Fruit fly (Drosophila melanogaster): ENCODE measurements around the gene Traf6.

Gene Traf6

dm6 chrX:8202724-8203362, 45.7 kb upstream of the Traf6 start:
- TF ChIP-seq Ets96B (tag; optimal IDR thresholded peaks at IDR 0.05) (peak; percentile 19), ss (GFP tag; optimal IDR thresholded peaks at IDR 0.05) (peak in 1 of 2 experiments; percentile 12), CG10669 (GFP tag; optimal IDR thresholded peaks at IDR 0.05) (peak; percentile 37), fd59A (GFP tag; optimal IDR thresholded peaks at IDR 0.05) (no peak), esn (GFP tag; optimal IDR thresholded peaks at IDR 0.05) (peak; percentile 24), cyc (GFP tag; optimal IDR thresholded peaks at IDR 0.05) (no peak), fkh (GFP tag; optimal IDR thresholded peaks at IDR 0.05) (no peak), pdm3 (GFP tag; optimal IDR thresholded peaks at IDR 0.05) (peak; percentile 44), CG3032 (tag; optimal IDR thresholded peaks at IDR 0.05) (no peak), acj6 (GFP tag; optimal IDR thresholded peaks at IDR 0.05) (peak; percentile 5), net (GFP tag; optimal IDR thresholded peaks at IDR 0.05) (peak; percentile 1), achi (GFP tag; optimal IDR thresholded peaks at IDR 0.05) (peak; percentile 18), CG3919 (GFP tag; optimal IDR thresholded peaks at IDR 0.05) (peak; percentile 35), CG31627 (GFP tag; optimal IDR thresholded peaks at IDR 0.05) (peak; percentile 24), Blimp-1 (GFP tag; optimal IDR thresholded peaks at IDR 0.05) (no peak), CG11294 (GFP tag; IDR thresholded peaks at IDR 0.05) (peak; percentile 47; the same call in 1 of the 2 replicates), lz (GFP tag; optimal IDR thresholded peaks at IDR 0.05) (peak; percentile 21), Gug (GFP tag; IDR thresholded peaks at IDR 0.05) (peak; percentile 39; the same call in 1 of the 2 replicates), dac (GFP tag; optimal IDR thresholded peaks at IDR 0.05) (no peak), Eip75B (GFP tag; optimal IDR thresholded peaks at IDR 0.05) (peak; percentile 6), Ets21C (GFP tag; optimal IDR thresholded peaks at IDR 0.05) (no peak), eg (GFP tag; IDR thresholded peaks at IDR 0.05) (peak; percentile 35; the same call in 1 of the 3 replicates), CG9139 (GFP tag; optimal IDR thresholded peaks at IDR 0.05) (peak; percentile 5), CG6808 (GFP tag; optimal IDR thresholded peaks at IDR 0.05) (no peak), CG11902 (GFP tag; optimal IDR thresholded peaks at IDR 0.05) (no peak), CG7368 (GFP tag; optimal IDR thresholded peaks at IDR 0.05) (no peak), Hr39 (GFP tag; optimal IDR thresholded peaks at IDR 0.05) (peak; percentile 11), Hr38 (GFP tag; optimal IDR thresholded peaks at IDR 0.05) (no peak), CG6276 (GFP tag; optimal IDR thresholded peaks at IDR 0.05) (peak; percentile 35), CG10631 (GFP tag; optimal IDR thresholded peaks at IDR 0.05) (peak; percentile 17), Hr4 (GFP tag; optimal IDR thresholded peaks at IDR 0.05) (peak; percentile 32), CG8632 (GFP tag; optimal IDR thresholded peaks at IDR 0.05) (no peak), CG15336 (GFP tag; IDR thresholded peaks at IDR 0.05) (peak; percentile 43), CG8319 (GFP tag; optimal IDR thresholded peaks at IDR 0.05) (no peak), OdsH (GFP tag; optimal IDR thresholded peaks at IDR 0.05) (peak; percentile 27), salr (GFP tag; optimal IDR thresholded peaks at IDR 0.05) (no peak), CG6163 (GFP tag; IDR thresholded peaks at IDR 0.05) (0 out of 3 replicates have a peak, but pooled peaks have one; percentile 26), CG11762 (GFP tag; optimal IDR thresholded peaks at IDR 0.05; ENCODE audit: insufficient read depth) (no peak), CG4318 (GFP tag; optimal IDR thresholded peaks at IDR 0.05) (no peak), CG32006 (GFP tag; optimal IDR thresholded peaks at IDR 0.05) (peak; percentile 53), CG8119 (GFP tag; IDR thresholded peaks at IDR 0.05) (peak; percentile 46; the same call in 2 of the 3 replicates), Met (GFP tag; optimal IDR thresholded peaks at IDR 0.05) (peak; percentile 40), dsx (GFP tag; optimal IDR thresholded peaks at IDR 0.05; ENCODE audit: poor library complexity, severe bottlenecking) (no peak), Sox15 (GFP tag; optimal IDR thresholded peaks at IDR 0.05) (no peak), Sox102F (GFP tag; optimal IDR thresholded peaks at IDR 0.05) (no peak), svp (GFP tag) (peak; percentile 66), fd85E (GFP tag; optimal IDR thresholded peaks at IDR 0.05) (no peak), Sox14 (GFP tag; optimal IDR thresholded peaks at IDR 0.05) (peak; percentile 10), Eip78C (GFP tag) (peak; percentile 79), topi (GFP tag; optimal IDR thresholded peaks at IDR 0.05) (peak; percentile 26), CG6792 (GFP tag; optimal IDR thresholded peaks at IDR 0.05) (peak; percentile 34)
